Comparison of ENCODE assay signal across 1 fruit fly cellular context in the genomic region with DNA sequence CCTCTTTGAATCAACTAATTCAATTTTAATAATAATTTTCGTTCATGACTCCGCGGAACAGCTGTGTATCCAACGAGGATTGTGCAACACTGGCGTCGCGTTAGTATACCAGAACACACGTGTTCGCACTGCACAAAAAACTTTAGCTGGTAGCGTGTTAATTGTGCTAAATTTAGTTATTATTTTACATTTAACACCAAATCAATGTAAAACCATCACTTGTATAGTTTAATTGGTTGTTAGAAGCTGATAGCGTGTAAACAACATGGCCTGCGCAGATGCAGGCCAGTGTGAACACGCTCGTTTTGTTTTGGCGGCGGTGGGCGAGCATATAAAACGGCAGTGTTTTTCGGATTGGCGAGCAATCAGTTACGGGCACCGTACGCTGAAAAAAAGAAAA.
TF ChIP-seq lines count a peak whose summit lies in the region.

A gene (minus strand): TSS at position 93 of the 400 bp plus-strand sequence.
A gene (plus strand): TSS at position 335 of the 400 bp plus-strand sequence.

TF ChIP-seq in whole organism, embryonic, 481 proteins besides CTCF, POLR2A, EP300 and RAD21 (continued from another document and continues in another):
- peak; percentile 32 for TF ChIP-seq Spps (tag; optimal IDR thresholded peaks at IDR 0.05; lab: Kevin White, UChicago)
- 0 out of 3 replicates have a peak, but pooled peaks have one; percentile 24 for TF ChIP-seq otp (GFP tag; IDR thresholded peaks at IDR 0.05; lab: Robert Waterston, UW)
- peak; percentile 84 for TF ChIP-seq CG14710 (tag; optimal IDR thresholded peaks at IDR 0.05; lab: Kevin White, UChicago)
- TF ChIP-seq dm (GFP tag; optimal IDR thresholded peaks at IDR 0.05; lab: Kevin White, UChicago), result peak; percentile 77
- peak; percentile 70 for TF ChIP-seq chn (GFP tag; optimal IDR thresholded peaks at IDR 0.05; lab: Kevin White, UChicago)
- peak; percentile 69; the same call in 1 of the 2 replicates for TF ChIP-seq wor (GFP tag; IDR thresholded peaks at IDR 0.05; lab: Robert Waterston, UW)
- peak; percentile 39 for TF ChIP-seq psq (GFP tag; optimal IDR thresholded peaks at IDR 0.05; lab: Kevin White, UChicago)
- peak; percentile 40 for TF ChIP-seq Six4 (GFP tag; optimal IDR thresholded peaks at IDR 0.05; lab: Kevin White, UChicago)
- peak; percentile 71 to 72 for TF ChIP-seq dpn (GFP tag; optimal IDR thresholded peaks at IDR 0.05; lab: Kevin White, UChicago)
- no peak for TF ChIP-seq Eip74EF (GFP tag; optimal IDR thresholded peaks at IDR 0.05; lab: Kevin White, UChicago)
- TF ChIP-seq caup (GFP tag; optimal IDR thresholded peaks at IDR 0.05; lab: Kevin White, UChicago; ENCODE audit: severe bottlenecking), result peak; percentile 81
- TF ChIP-seq D (optimal IDR thresholded peaks at IDR 0.05; lab: Kevin White, UChicago), result no peak
- peak; percentile 51 for TF ChIP-seq D (GFP tag; optimal IDR thresholded peaks at IDR 0.05; lab: Kevin White, UChicago)
- no peak for TF ChIP-seq nau (GFP tag; optimal IDR thresholded peaks at IDR 0.05; lab: Kevin White, UChicago)
- peak; percentile 49 for TF ChIP-seq CG5245 (GFP tag; optimal IDR thresholded peaks at IDR 0.05; lab: Kevin White, UChicago)
- TF ChIP-seq pb (GFP tag; optimal IDR thresholded peaks at IDR 0.05; lab: Kevin White, UChicago), result peak; percentile 50
- TF ChIP-seq salm (tag; optimal IDR thresholded peaks at IDR 0.05; lab: Kevin White, UChicago), result peak; percentile 50
- TF ChIP-seq Chrac-16 (GFP tag; optimal IDR thresholded peaks at IDR 0.05; lab: Kevin White, UChicago), result peak; percentile 60
- peak; percentile 72 for TF ChIP-seq CG17328 (GFP tag; IDR thresholded peaks at IDR 0.05; lab: Robert Waterston, UW)
- TF ChIP-seq exex (tag; optimal IDR thresholded peaks at IDR 0.05; lab: Kevin White, UChicago), result no peak
- TF ChIP-seq cato (GFP tag; optimal IDR thresholded peaks at IDR 0.05; lab: Kevin White, UChicago; ENCODE audit: borderline replicate concordance), result peak; percentile 8
- peak; percentile 30; the same call in 1 of the 2 replicates for TF ChIP-seq CG11696 (GFP tag; IDR thresholded peaks at IDR 0.05; lab: Robert Waterston, UW)
- peak; percentile 88 for TF ChIP-seq CG12659 (GFP tag; optimal IDR thresholded peaks at IDR 0.05; lab: Kevin White, UChicago)
- peak; percentile 40 for TF ChIP-seq tup (GFP tag; optimal IDR thresholded peaks at IDR 0.05; lab: Kevin White, UChicago)
- TF ChIP-seq CG6254 (GFP tag; optimal IDR thresholded peaks at IDR 0.05; lab: Kevin White, UChicago), result peak; percentile 43
- TF ChIP-seq CG4328 (GFP tag; optimal IDR thresholded peaks at IDR 0.05; lab: Kevin White, UChicago), result peak; percentile 71
- peak; percentile 78 for TF ChIP-seq CG13775 (GFP tag; optimal IDR thresholded peaks at IDR 0.05; lab: Kevin White, UChicago)
- no peak for TF ChIP-seq pita (GFP tag; optimal IDR thresholded peaks at IDR 0.05; lab: Kevin White, UChicago)
- TF ChIP-seq CG12942 (GFP tag; optimal IDR thresholded peaks at IDR 0.05; lab: Kevin White, UChicago), result peak; percentile 56
- TF ChIP-seq chinmo (GFP tag; IDR thresholded peaks at IDR 0.05; lab: Robert Waterston, UW; ENCODE audit: partially characterized antibody), result no peak
- peak; percentile 59 for TF ChIP-seq CG9609 (GFP tag; optimal IDR thresholded peaks at IDR 0.05; lab: Kevin White, UChicago)
- TF ChIP-seq stc (GFP tag; IDR thresholded peaks at IDR 0.05; lab: Robert Waterston, UW), result peak; percentile 59; the same call in 1 of the 2 replicates
- peak; percentile 71 for TF ChIP-seq CG8924 (tag; optimal IDR thresholded peaks at IDR 0.05; lab: Kevin White, UChicago)
- peak; percentile 67 for TF ChIP-seq CG30431 (GFP tag; optimal IDR thresholded peaks at IDR 0.05; lab: Kevin White, UChicago)
- TF ChIP-seq sim (GFP tag; IDR thresholded peaks at IDR 0.05; lab: Robert Waterston, UW), result 0 out of 2 replicates have a peak, but pooled peaks have one; percentile 48
- no peak for TF ChIP-seq Doc2 (GFP tag; IDR thresholded peaks at IDR 0.05; lab: Robert Waterston, UW)
- peak; percentile 55; the same call in 1 of the 3 replicates for TF ChIP-seq ase (GFP tag; IDR thresholded peaks at IDR 0.05; lab: Robert Waterston, UW)
- TF ChIP-seq ac (GFP tag; optimal IDR thresholded peaks at IDR 0.05; lab: Kevin White, UChicago), result no peak
- peak; percentile 81 for TF ChIP-seq ken (GFP tag; IDR thresholded peaks at IDR 0.05; lab: Robert Waterston, UW)
- TF ChIP-seq ERR (GFP tag; optimal IDR thresholded peaks at IDR 0.05; lab: Kevin White, UChicago), result no peak
- TF ChIP-seq MESR4 (GFP tag; optimal IDR thresholded peaks at IDR 0.05; lab: Kevin White, UChicago), result peak; percentile 57
- TF ChIP-seq CG11560 (tag; IDR thresholded peaks at IDR 0.05; lab: Robert Waterston, UW), result 0 out of 3 replicates have a peak, but pooled peaks have one; percentile 37
- TF ChIP-seq peb (GFP tag; IDR thresholded peaks at IDR 0.05; lab: Robert Waterston, UW), result peak; percentile 45; the same call in 1 of the 2 replicates
- peak; percentile 67 for TF ChIP-seq CG10979 (tag; optimal IDR thresholded peaks at IDR 0.05; lab: Kevin White, UChicago)
- TF ChIP-seq Pdp1 (GFP tag; optimal IDR thresholded peaks at IDR 0.05; lab: Kevin White, UChicago), result peak; percentile 54 to 67
- peak; percentile 57 for TF ChIP-seq CG1602 (GFP tag; optimal IDR thresholded peaks at IDR 0.05; lab: Kevin White, UChicago)
- TF ChIP-seq sr (GFP tag; IDR thresholded peaks at IDR 0.05; lab: Robert Waterston, UW), result no peak
- peak; percentile 29; the same call in 1 of the 2 replicates for TF ChIP-seq CG8765 (GFP tag; IDR thresholded peaks at IDR 0.05; lab: Robert Waterston, UW)
- TF ChIP-seq CG2116 (GFP tag; optimal IDR thresholded peaks at IDR 0.05; lab: Kevin White, UChicago), result peak; percentile 59
- peak in 1 of 2 experiments; percentile 56 for TF ChIP-seq insv (GFP tag; optimal IDR thresholded peaks at IDR 0.05; lab: Kevin White, UChicago)
- TF ChIP-seq row (GFP tag; IDR thresholded peaks at IDR 0.05; lab: Robert Waterston, UW), result peak; percentile 93
- peak; percentile 55 for TF ChIP-seq jing (GFP tag; optimal IDR thresholded peaks at IDR 0.05; lab: Kevin White, UChicago)
- no peak for TF ChIP-seq Dip2 (GFP tag; IDR thresholded peaks at IDR 0.05; lab: Robert Waterston, UW)
- TF ChIP-seq CG18764 (GFP tag; optimal IDR thresholded peaks at IDR 0.05; lab: Kevin White, UChicago), result peak; percentile 43
- TF ChIP-seq corto (GFP tag; optimal IDR thresholded peaks at IDR 0.05; lab: Kevin White, UChicago), result no peak
- peak; percentile 8 for TF ChIP-seq CG2875 (GFP tag; optimal IDR thresholded peaks at IDR 0.05; lab: Kevin White, UChicago)
- peak; percentile 79 for TF ChIP-seq mam (GFP tag; optimal IDR thresholded peaks at IDR 0.05; lab: Kevin White, UChicago)
- peak; percentile 31 for TF ChIP-seq Mes4 (GFP tag; optimal IDR thresholded peaks at IDR 0.05; lab: Kevin White, UChicago)
- peak; percentile 70 for TF ChIP-seq Bteb2 (GFP tag; optimal IDR thresholded peaks at IDR 0.05; lab: Kevin White, UChicago)
- TF ChIP-seq HHEX (GFP tag; optimal IDR thresholded peaks at IDR 0.05; lab: Kevin White, UChicago), result peak; percentile 60
- TF ChIP-seq knrl (GFP tag; IDR thresholded peaks at IDR 0.05; lab: Robert Waterston, UW; ENCODE audit: partially characterized antibody), result peak; percentile 50; the same call in 1 of the 3 replicates
- TF ChIP-seq lmd (GFP tag; IDR thresholded peaks at IDR 0.05; lab: Robert Waterston, UW), result peak; percentile 82
- TF ChIP-seq Drgx (GFP tag; IDR thresholded peaks at IDR 0.05; lab: Robert Waterston, UW), result peak; percentile 67
- no peak for TF ChIP-seq hbn (GFP tag; IDR thresholded peaks at IDR 0.05; lab: Robert Waterston, UW; ENCODE audit: partially characterized antibody)
- TF ChIP-seq sna (GFP tag; IDR thresholded peaks at IDR 0.05; lab: Robert Waterston, UW; ENCODE audit: partially characterized antibody), result 0 out of 2 replicates have a peak, but pooled peaks have one; percentile 40
- TF ChIP-seq YL-1 (GFP tag; optimal IDR thresholded peaks at IDR 0.05; lab: Kevin White, UChicago), result peak; percentile 19
- TF ChIP-seq tx (GFP tag; optimal IDR thresholded peaks at IDR 0.05; lab: Kevin White, UChicago), result peak; percentile 38
- TF ChIP-seq rib (GFP tag; IDR thresholded peaks at IDR 0.05; lab: Robert Waterston, UW), result no peak
- TF ChIP-seq her (GFP tag; optimal IDR thresholded peaks at IDR 0.05; lab: Kevin White, UChicago), result peak; percentile 48
- peak; percentile 79; the same call in 1 of the 2 replicates for TF ChIP-seq CG9215 (GFP tag; IDR thresholded peaks at IDR 0.05; lab: Robert Waterston, UW)
- peak; percentile 55 for TF ChIP-seq CG10654 (GFP tag; optimal IDR thresholded peaks at IDR 0.05; lab: Kevin White, UChicago)
- peak; percentile 50; the same call in 1 of the 2 replicates for TF ChIP-seq NFAT (GFP tag; IDR thresholded peaks at IDR 0.05; lab: Robert Waterston, UW)
- TF ChIP-seq BEAF-32 (GFP tag; optimal IDR thresholded peaks at IDR 0.05; lab: Kevin White, UChicago), result peak; percentile 43
- peak; percentile 60 for TF ChIP-seq Atf3 (GFP tag; optimal IDR thresholded peaks at IDR 0.05; lab: Kevin White, UChicago)
- TF ChIP-seq aop (GFP tag; IDR thresholded peaks at IDR 0.05; lab: Robert Waterston, UW), result no peak
- TF ChIP-seq Dek (tag; optimal IDR thresholded peaks at IDR 0.05; lab: Kevin White, UChicago), result peak; percentile 67
- peak; percentile 43 for TF ChIP-seq CG8944 (GFP tag; optimal IDR thresholded peaks at IDR 0.05; lab: Kevin White, UChicago)
- no peak for TF ChIP-seq Hmx (GFP tag; optimal IDR thresholded peaks at IDR 0.05; lab: Kevin White, UChicago)
- TF ChIP-seq ttk (GFP tag; IDR thresholded peaks at IDR 0.05; lab: Robert Waterston, UW), result peak; percentile 61
- TF ChIP-seq Sry-δ (GFP tag; optimal IDR thresholded peaks at IDR 0.05; lab: Kevin White, UChicago), result peak; percentile 37
- TF ChIP-seq CG15696 (tag; optimal IDR thresholded peaks at IDR 0.05; lab: Kevin White, UChicago), result peak; percentile 65
- TF ChIP-seq ato (GFP tag; IDR thresholded peaks at IDR 0.05; lab: Robert Waterston, UW; ENCODE audit: partially characterized antibody), result no peak
- TF ChIP-seq CG11093 (GFP tag; IDR thresholded peaks at IDR 0.05; lab: Robert Waterston, UW), result peak; percentile 43; the same call in 1 of the 3 replicates
- TF ChIP-seq CG13624 (GFP tag; optimal IDR thresholded peaks at IDR 0.05; lab: Kevin White, UChicago), result peak; percentile 56
- peak; percentile 76 for TF ChIP-seq sisA (GFP tag; IDR thresholded peaks at IDR 0.05; lab: Robert Waterston, UW)
- TF ChIP-seq CG2678 (tag; optimal IDR thresholded peaks at IDR 0.05; lab: Kevin White, UChicago), result no peak
- no peak for TF ChIP-seq hkb (optimal IDR thresholded peaks at IDR 0.05; lab: Kevin White, UChicago)
- TF ChIP-seq hkb (GFP tag; IDR thresholded peaks at IDR 0.05; lab: Robert Waterston, UW), result peak; percentile 71
- TF ChIP-seq run (tag; optimal IDR thresholded peaks at IDR 0.05; lab: Kevin White, UChicago), result no peak
- peak; percentile 74 for TF ChIP-seq Bdp1 (GFP tag; optimal IDR thresholded peaks at IDR 0.05; lab: Kevin White, UChicago)
- TF ChIP-seq lilli (GFP tag; optimal IDR thresholded peaks at IDR 0.05; lab: Kevin White, UChicago), result peak; percentile 76
- TF ChIP-seq CG15011 (GFP tag; optimal IDR thresholded peaks at IDR 0.05; lab: Kevin White, UChicago), result no peak
- TF ChIP-seq CG17385 (GFP tag; optimal IDR thresholded peaks at IDR 0.05; lab: Kevin White, UChicago), result peak; percentile 65
- 0 out of 2 replicates have a peak, but pooled peaks have one; percentile 17 for TF ChIP-seq Nf-YA (GFP tag; IDR thresholded peaks at IDR 0.05; lab: Robert Waterston, UW)
- TF ChIP-seq ems (GFP tag; optimal IDR thresholded peaks at IDR 0.05; lab: Kevin White, UChicago), result peak; percentile 63
- peak; percentile 71 for TF ChIP-seq HLH3B (GFP tag; IDR thresholded peaks at IDR 0.05; lab: Robert Waterston, UW)
- TF ChIP-seq Dip3 (GFP tag; optimal IDR thresholded peaks at IDR 0.05; lab: Kevin White, UChicago), result peak; percentile 77
- TF ChIP-seq org-1 (GFP tag; optimal IDR thresholded peaks at IDR 0.05; lab: Kevin White, UChicago), result peak; percentile 62
- peak; percentile 13 for TF ChIP-seq CG9876 (GFP tag; optimal IDR thresholded peaks at IDR 0.05; lab: Kevin White, UChicago)
- TF ChIP-seq al (GFP tag; IDR thresholded peaks at IDR 0.05; lab: Robert Waterston, UW), result peak; percentile 73
- peak; percentile 78 for TF ChIP-seq fu2 (GFP tag; optimal IDR thresholded peaks at IDR 0.05; lab: Kevin White, UChicago)
- no peak for TF ChIP-seq CG4282 (GFP tag; optimal IDR thresholded peaks at IDR 0.05; lab: Kevin White, UChicago)
- TF ChIP-seq CG2202 (tag; optimal IDR thresholded peaks at IDR 0.05; lab: Kevin White, UChicago), result no peak
- peak; percentile 81 for TF ChIP-seq Xrp1 (GFP tag; IDR thresholded peaks at IDR 0.05; lab: Robert Waterston, UW)
- TF ChIP-seq CG18599 (GFP tag; optimal IDR thresholded peaks at IDR 0.05; lab: Kevin White, UChicago), result peak; percentile 84
- peak; percentile 78 for TF ChIP-seq Hr3 (GFP tag; optimal IDR thresholded peaks at IDR 0.05; lab: Kevin White, UChicago)
- TF ChIP-seq kah (GFP tag; optimal IDR thresholded peaks at IDR 0.05; lab: Kevin White, UChicago), result no peak
- 0 out of 2 replicates have a peak, but pooled peaks have one; percentile 9 for TF ChIP-seq cas (GFP tag; IDR thresholded peaks at IDR 0.05; lab: Robert Waterston, UW)
- TF ChIP-seq dmrt11E (tag; optimal IDR thresholded peaks at IDR 0.05; lab: Kevin White, UChicago), result peak; percentile 69
- TF ChIP-seq CG8281 (tag; optimal IDR thresholded peaks at IDR 0.05; lab: Kevin White, UChicago), result peak; percentile 11
- peak; percentile 65 for TF ChIP-seq CG4424 (GFP tag; optimal IDR thresholded peaks at IDR 0.05; lab: Kevin White, UChicago)
- no peak; the same call in 1 of the 2 replicates for TF ChIP-seq Bgb (GFP tag; IDR thresholded peaks at IDR 0.05; lab: Robert Waterston, UW; ENCODE audit: partially characterized antibody)
- peak; percentile 61; the same call in 1 of the 2 replicates for TF ChIP-seq CG5953 (GFP tag; IDR thresholded peaks at IDR 0.05; lab: Robert Waterston, UW)
- no peak for TF ChIP-seq CG31365 (tag; optimal IDR thresholded peaks at IDR 0.05; lab: Kevin White, UChicago)
- peak; percentile 46; the same call in 2 of the 3 replicates for TF ChIP-seq croc (GFP tag; conservative IDR thresholded peaks at IDR 0.05; lab: Robert Waterston, UW)
- peak; percentile 41 for TF ChIP-seq CG13123 (GFP tag; optimal IDR thresholded peaks at IDR 0.05; lab: Kevin White, UChicago)
- TF ChIP-seq Optix (GFP tag; IDR thresholded peaks at IDR 0.05; lab: Robert Waterston, UW), result peak; percentile 62; the same call in 2 of the 3 replicates
- TF ChIP-seq CG34422 (GFP tag; IDR thresholded peaks at IDR 0.05; lab: Robert Waterston, UW), result peak; percentile 73; the same call in 2 of the 3 replicates
- no peak for TF ChIP-seq hb (GFP tag; IDR thresholded peaks at IDR 0.05; lab: Robert Waterston, UW; ENCODE audit: partially characterized antibody)
- peak; percentile 79 for TF ChIP-seq Meics (GFP tag; optimal IDR thresholded peaks at IDR 0.05; lab: Kevin White, UChicago)
- no peak for TF ChIP-seq Sox100B (GFP tag; optimal IDR thresholded peaks at IDR 0.05; lab: Kevin White, UChicago)
